Worm (Caenorhabditis elegans) whole organism, L3 larva: ENCODE results near the gene ras-2.

Experiments
- R02D3.7 ChIP-seq: fragments of 150-350 bp; optimal IDR thresholded peaks from 2 replicates; lab custom pipeline; 2014; ENCODE audit warnings: missing biosample characterization, missing genetic modification characterization
- ZK546.5 ChIP-seq: sonication (generic microtip); optimal IDR thresholded peaks from 2 replicates; lab custom pipeline; 2017; ENCODE audit warnings: missing biosample characterization, missing genetic modification characterization
- aly-2 ChIP-seq: fragments of 150-350 bp; optimal IDR thresholded peaks from 2 replicates; lab custom pipeline; 2014; ENCODE audit warnings: missing biosample characterization, missing genetic modification characterization
- ama-1 ChIP-seq: fragments of 150-350 bp; optimal IDR thresholded peaks from 2 replicates; lab custom pipeline; 2018
- ceh-16 ChIP-seq: sonication (generic microtip); optimal IDR thresholded peaks from 2 replicates; lab custom pipeline; 2017; ENCODE audit warnings: missing biosample characterization, missing genetic modification characterization
- ceh-9 ChIP-seq: sonication (generic microtip); optimal IDR thresholded peaks from 2 replicates; lab custom pipeline; 2018; ENCODE audit warnings: missing biosample characterization, missing genetic modification characterization
- egl-27 ChIP-seq: sonication (generic microtip); optimal IDR thresholded peaks from 4 replicates; lab custom pipeline; 2017; ENCODE audit warnings: missing biosample characterization, missing genetic modification reagents, missing genetic modification characterization
- elt-1 ChIP-seq: fragments of 150-350 bp; optimal IDR thresholded peaks from 2 replicates; lab custom pipeline; 2014; ENCODE audit warnings: missing biosample characterization, missing genetic modification characterization
- elt-2 ChIP-seq: sonication (generic microtip); optimal IDR thresholded peaks from 2 replicates; lab custom pipeline; 2016; ENCODE audit warnings: missing genetic modification reagents, mild to moderate bottlenecking, missing genetic modification characterization, missing compliant biosample characterization
- elt-3 ChIP-seq, 3 experiments: fragments of 150-350 bp in 1 of 3; sonication (generic microtip) in 2 of 3; optimal IDR thresholded peaks; 2 replicates in 2 of 3; 4 replicates in 1 of 3; lab custom pipeline; 2014 to 2017; ENCODE audit warnings: missing biosample characterization in 3 of 3, missing genetic modification characterization in 3 of 3
- eor-1 ChIP-seq, 2 experiments: fragments of 150-350 bp; optimal IDR thresholded peaks; 2 replicates each; lab custom pipeline; 2014 to 2018; ENCODE audit warnings: missing biosample characterization in 2 of 2, missing genetic modification characterization in 2 of 2
- fkh-10 ChIP-seq: sonication (generic microtip); optimal IDR thresholded peaks from 2 replicates; lab custom pipeline; 2017; ENCODE audit warnings: missing biosample characterization, missing genetic modification reagents, missing genetic modification characterization
- fkh-2 ChIP-seq: fragments of 150-350 bp; optimal IDR thresholded peaks from 2 replicates; lab custom pipeline; 2014; ENCODE audit warnings: missing biosample characterization, missing genetic modification reagents, missing genetic modification characterization
- fos-1 ChIP-seq: fragments of 150-350 bp; optimal IDR thresholded peaks from 2 replicates; lab custom pipeline; 2014; ENCODE audit warnings: missing biosample characterization, missing genetic modification characterization
- hmg-11 ChIP-seq: sonication (generic microtip); optimal IDR thresholded peaks from 2 replicates; lab custom pipeline; 2016; ENCODE audit warnings: missing genetic modification characterization, missing compliant biosample characterization
- jun-1 ChIP-seq: fragments of 150-350 bp; optimal IDR thresholded peaks from 2 replicates; lab custom pipeline; 2014; ENCODE audit warnings: missing biosample characterization, missing genetic modification reagents, missing genetic modification characterization
- lin-39 ChIP-seq: fragments of 150-350 bp; optimal IDR thresholded peaks from 2 replicates; lab custom pipeline; 2018; ENCODE audit warnings: missing biosample characterization, missing genetic modification reagents, missing genetic modification characterization
- lsy-12 ChIP-seq: sonication (generic microtip); optimal IDR thresholded peaks from 2 replicates; lab custom pipeline; 2016; ENCODE audit warnings: mild to moderate bottlenecking, missing genetic modification characterization, missing compliant biosample characterization
- mdl-1 ChIP-seq: fragments of 150-350 bp; optimal IDR thresholded peaks from 2 replicates; lab custom pipeline; 2014; ENCODE audit warnings: missing biosample characterization, missing genetic modification characterization
- mml-1 ChIP-seq: fragments of 150-350 bp; sonication (generic microtip); optimal IDR thresholded peaks from 3 replicates; lab custom pipeline; 2014; ENCODE audit warnings: missing biosample characterization, missing genetic modification characterization
- nfya-1 ChIP-seq: sonication (generic microtip); optimal IDR thresholded peaks from 2 replicates; lab custom pipeline; 2017; ENCODE audit warnings: missing genetic modification characterization, mild to moderate bottlenecking, missing compliant biosample characterization, antibody characterized with exemption, moderate library complexity; ENCODE audit not compliant: insufficient read depth
- nhr-11 ChIP-seq: fragments of 150-350 bp; optimal IDR thresholded peaks from 2 replicates; lab custom pipeline; 2014; ENCODE audit warnings: missing biosample characterization, missing genetic modification characterization
- nhr-12 ChIP-seq: fragments of 150-350 bp; optimal IDR thresholded peaks from 2 replicates; lab custom pipeline; 2014; ENCODE audit warnings: missing biosample characterization, missing genetic modification characterization
- nhr-23 ChIP-seq: fragments of 150-350 bp; optimal IDR thresholded peaks from 2 replicates; lab custom pipeline; 2014; ENCODE audit warnings: missing biosample characterization, missing genetic modification reagents, missing genetic modification characterization
- nhr-237 ChIP-seq: fragments of 150-350 bp; optimal IDR thresholded peaks from 2 replicates; lab custom pipeline; 2014; ENCODE audit warnings: missing biosample characterization, missing genetic modification characterization
- nhr-25 ChIP-seq: sonication (generic microtip); optimal IDR thresholded peaks from 2 replicates; lab custom pipeline; 2017; ENCODE audit warnings: missing biosample characterization, missing genetic modification characterization
- nhr-28 ChIP-seq: fragments of 150-350 bp; optimal IDR thresholded peaks from 2 replicates; lab custom pipeline; 2014; ENCODE audit warnings: missing biosample characterization, missing genetic modification characterization
- nhr-43 ChIP-seq: sonication (generic microtip); optimal IDR thresholded peaks from 2 replicates; lab custom pipeline; 2016; ENCODE audit warnings: mild to moderate bottlenecking, missing genetic modification characterization, missing compliant biosample characterization; ENCODE audit not compliant: poor library complexity, severe bottlenecking
- nhr-76 ChIP-seq: fragments of 150-350 bp; sonication (generic microtip); optimal IDR thresholded peaks from 5 replicates; lab custom pipeline; 2014; ENCODE audit warnings: missing biosample characterization, missing genetic modification characterization
- pha-4 ChIP-seq: fragments of 150-350 bp; optimal IDR thresholded peaks from 2 replicates; lab custom pipeline; 2014; ENCODE audit warnings: missing biosample characterization, missing genetic modification reagents, missing genetic modification characterization
- pqm-1 ChIP-seq: fragments of 150-350 bp; optimal IDR thresholded peaks from 2 replicates; lab custom pipeline; 2017; ENCODE audit warnings: missing biosample characterization, missing genetic modification characterization, inconsistent platforms
- sea-2 ChIP-seq: fragments of 150-350 bp; sonication (generic microtip); optimal IDR thresholded peaks from 4 replicates; lab custom pipeline; 2014; ENCODE audit warnings: missing biosample characterization, missing genetic modification reagents, missing genetic modification characterization
- skn-1 ChIP-seq: fragments of 150-350 bp; optimal IDR thresholded peaks from 2 replicates; lab custom pipeline; 2014; ENCODE audit warnings: missing biosample characterization, missing genetic modification characterization
- snpc-4 ChIP-seq: fragments of 150-350 bp; optimal IDR thresholded peaks from 2 replicates; lab custom pipeline; 2014; ENCODE audit warnings: missing biosample characterization, missing genetic modification characterization
- tbx-2 ChIP-seq: sonication (generic microtip); optimal IDR thresholded peaks from 2 replicates; lab custom pipeline; 2016; ENCODE audit warnings: mild to moderate bottlenecking, missing genetic modification characterization, missing compliant biosample characterization
- unc-62 ChIP-seq: fragments of 150-350 bp; sonication (generic microtip); optimal IDR thresholded peaks from 4 replicates; lab custom pipeline; 2014; ENCODE audit warnings: missing biosample characterization, missing genetic modification reagents, missing genetic modification characterization
- zag-1 ChIP-seq: fragments of 150-350 bp; optimal IDR thresholded peaks from 2 replicates; lab custom pipeline; 2014; ENCODE audit warnings: missing biosample characterization, missing genetic modification characterization
- ztf-11 ChIP-seq: fragments of 150-350 bp; optimal IDR thresholded peaks from 2 replicates; lab custom pipeline; 2014; ENCODE audit warnings: missing biosample characterization, missing genetic modification characterization
- ztf-4 ChIP-seq: fragments of 150-350 bp; optimal IDR thresholded peaks from 2 replicates; lab custom pipeline; 2014; ENCODE audit warnings: missing biosample characterization, missing genetic modification characterization

Gene ras-2

ce11 chrIII:4767869-4768645 lies 28.2 kb upstream of the ras-2 start:
- TF ChIP-seq lin-39 (tag; lab: Kevin White, UChicago) = no peak

ce11 chrIII:4766842-4767241 lies 27.0 kb upstream of the ras-2 start:
- TF ChIP-seq unc-62 (GFP tag; lab: Kevin White, UChicago) (no peak), eor-1 (tag; optimal IDR thresholded peaks at IDR 0.05; lab: Kevin White, UChicago) (no peak), nhr-237 (tag; lab: Kevin White, UChicago) (no peak), skn-1 (no peak), nhr-76 (no peak), sea-2 (no peak), elt-1 (tag; lab: Kevin White, UChicago) (no peak), fkh-2 (no peak), mdl-1 (tag; lab: Kevin White, UChicago) (no peak), nfya-1 (tag; lab: Kevin White, UChicago) (no peak), aly-2 (tag; lab: Kevin White, UChicago) (no peak), hmg-11 (tag; lab: Kevin White, UChicago) (no peak), nhr-23 (tag; lab: Kevin White, UChicago) (no peak), jun-1 (no peak), nhr-43 (no peak), lsy-12 (tag; lab: Kevin White, UChicago) (no peak)

- TF ChIP-seq zag-1 (tag; lab: Kevin White, UChicago) (no peak), ama-1 (lab: Kevin White, UChicago) (no peak), elt-2 (tag; lab: Kevin White, UChicago) (no peak), egl-27 (tag; lab: Kevin White, UChicago) (no peak), fkh-10 (GFP tag; lab: Kevin White, UChicago) (no peak), fos-1 (tag; lab: Kevin White, UChicago) (no peak), ceh-9 (tag; lab: Kevin White, UChicago) (no peak), nhr-11 (tag; lab: Kevin White, UChicago) (no peak), tbx-2 (tag; lab: Kevin White, UChicago) (no peak), hmg-11 (tag; lab: Kevin White, UChicago) (no peak), R02D3.7 (tag; lab: Kevin White, UChicago) (no peak), snpc-4 (tag; lab: Kevin White, UChicago) (no peak), lin-39 (tag; lab: Kevin White, UChicago) (no peak), ceh-16 (no peak), nfya-1 (tag; lab: Kevin White, UChicago) (no peak)
Measured at ce11 chrIII:4765474-4765873, 25.6 kb upstream of the ras-2 start, which contains the start of gene B0393.5. Gene B0393.5 (plus strand): TSS chrIII:4765774.

- TF ChIP-seq nhr-237 (tag; lab: Kevin White, UChicago) (no peak), lin-39 (tag; lab: Kevin White, UChicago) (no peak), eor-1 (tag; optimal IDR thresholded peaks at IDR 0.05; lab: Kevin White, UChicago) (no peak), pha-4 (no peak), nhr-28 (tag; lab: Kevin White, UChicago) (no peak), R02D3.7 (tag; lab: Kevin White, UChicago) (no peak), ZK546.5 (tag; lab: Kevin White, UChicago) (no peak), skn-1 (no peak), elt-1 (tag; lab: Kevin White, UChicago) (no peak), sea-2 (no peak), nhr-25 (tag; lab: Kevin White, UChicago) (no peak), nhr-23 (tag; lab: Kevin White, UChicago) (no peak)
Measured at ce11 chrIII:4763509-4763908, 23.6 kb upstream of the ras-2 start, which contains the start of gene B0393.4. Gene B0393.4 (minus strand): TSS chrIII:4763609.

ce11 chrIII:4762846-4763245 lies 23.0 kb upstream of the ras-2 start:
- no peak for TF ChIP-seq ztf-11 (tag; lab: Kevin White, UChicago)
- no peak for TF ChIP-seq jun-1
- no peak for TF ChIP-seq elt-3 (tag; optimal IDR thresholded peaks at IDR 0.05; lab: Kevin White, UChicago)
- no peak for TF ChIP-seq lsy-12 (tag; lab: Kevin White, UChicago)
- TF ChIP-seq mml-1 (tag; lab: Kevin White, UChicago) = no peak
- TF ChIP-seq ztf-4 (tag; lab: Kevin White, UChicago) = no peak
- TF ChIP-seq pqm-1 (tag; lab: Kevin White, UChicago) = no peak
- no peak for TF ChIP-seq unc-62 (GFP tag; lab: Kevin White, UChicago)
- no peak for TF ChIP-seq nhr-23 (tag; lab: Kevin White, UChicago)
- TF ChIP-seq pha-4 = no peak
- TF ChIP-seq fkh-2 = no peak
- TF ChIP-seq elt-1 (tag; lab: Kevin White, UChicago) = no peak
- no peak for TF ChIP-seq ceh-9 (tag; lab: Kevin White, UChicago)
- TF ChIP-seq nhr-11 (tag; lab: Kevin White, UChicago) = no peak
- no peak for TF ChIP-seq egl-27 (tag; lab: Kevin White, UChicago)
- no peak for TF ChIP-seq hmg-11 (tag; lab: Kevin White, UChicago)
- no peak for TF ChIP-seq nhr-12 (tag; lab: Kevin White, UChicago)
